Worm (Caenorhabditis elegans): Measurements from ENCODE around the gene F32D8.2.

F32D8.2 gene

ce11 chrV:10897172-10897571, 13.6 kb downstream of the F32D8.2 start (continued):
- peak; percentile 97 for TF ChIP-seq nfya-2 (GFP tag; IDR thresholded peaks at IDR 0.05)
- TF ChIP-seq ceh-100 (GFP tag; IDR thresholded peaks at IDR 0.05): peak; percentile 90
- TF ChIP-seq nhr-90 (tag; optimal IDR thresholded peaks at IDR 0.05): peak; percentile 96
- peak; percentile 94 for TF ChIP-seq ztf-3 (GFP tag; optimal IDR thresholded peaks at IDR 0.05)
- TF ChIP-seq F39B2.1 (GFP tag; IDR thresholded peaks at IDR 0.05): peak; percentile 94
- peak; percentile 94 for TF ChIP-seq zfh-2 (GFP tag; conservative IDR thresholded peaks at IDR 0.05)
- TF ChIP-seq hlh-26 (GFP tag; conservative IDR thresholded peaks at IDR 0.05): no peak
- peak; percentile 91 for TF ChIP-seq Y67H2A.10 (GFP tag; conservative IDR thresholded peaks at IDR 0.05)
- 0 out of 2 replicates have a peak, but pooled peaks have one; percentile 55 for TF ChIP-seq aptf-3 (GFP tag; IDR thresholded peaks at IDR 0.05)
- TF ChIP-seq ccch-3 (GFP tag; optimal IDR thresholded peaks at IDR 0.05): peak; percentile 79
- TF ChIP-seq ztf-26 (tag; optimal IDR thresholded peaks at IDR 0.05): peak; percentile 94
- TF ChIP-seq sptf-2 (GFP tag; optimal IDR thresholded peaks at IDR 0.05): peak; percentile 65
- peak; percentile 95 for TF ChIP-seq ceh-91 (GFP tag; IDR thresholded peaks at IDR 0.05)
- TF ChIP-seq chd-7 (tag; optimal IDR thresholded peaks at IDR 0.05): peak; percentile 97
- no peak for TF ChIP-seq nhr-179 (tag; optimal IDR thresholded peaks at IDR 0.05)
- peak; percentile 91 for TF ChIP-seq ztf-6 (GFP tag; IDR thresholded peaks at IDR 0.05)
- TF ChIP-seq lag-1 (GFP tag; IDR thresholded peaks at IDR 0.05): no peak
- no peak for TF ChIP-seq hlh-12 (tag; optimal IDR thresholded peaks at IDR 0.05)
- peak; percentile 84 for TF ChIP-seq lin-26 (GFP tag; IDR thresholded peaks at IDR 0.05)
- TF ChIP-seq nhr-80 (tag; optimal IDR thresholded peaks at IDR 0.05): peak; percentile 99
- peak; percentile 94 for TF ChIP-seq hmg-1.2 (GFP tag; IDR thresholded peaks at IDR 0.05)
- peak; percentile 78 for TF ChIP-seq xnd-1 (tag; optimal IDR thresholded peaks at IDR 0.05)
- peak; percentile 90 for TF ChIP-seq Y56A3A.18 (GFP tag; IDR thresholded peaks at IDR 0.05)
- peak; percentile 72; the same call in 1 of the 2 replicates for TF ChIP-seq cebp-1 (GFP tag; IDR thresholded peaks at IDR 0.05)
- TF ChIP-seq cebp-1 (tag; optimal IDR thresholded peaks at IDR 0.05): peak; percentile 93
- TF ChIP-seq dpl-1 (GFP tag; optimal IDR thresholded peaks at IDR 0.05): peak; percentile 99
- TF ChIP-seq ztf-28 (GFP tag; IDR thresholded peaks at IDR 0.05): peak; percentile 93
- TF ChIP-seq tlf-1 (GFP tag; optimal IDR thresholded peaks at IDR 0.05): peak; percentile 99
- TF ChIP-seq B0019.2 (GFP tag; conservative IDR thresholded peaks at IDR 0.05): peak; percentile 87
- peak; percentile 73 to 77 for TF ChIP-seq rec-8 (tag; optimal IDR thresholded peaks at IDR 0.05)
- TF ChIP-seq athp-1 (tag; optimal IDR thresholded peaks at IDR 0.05): peak; percentile 99
- TF ChIP-seq aptf-2 (GFP tag; conservative IDR thresholded peaks at IDR 0.05): 0 out of 2 replicates have a peak, but pooled peaks have one; percentile 21
- TF ChIP-seq hmg-20 (GFP tag; IDR thresholded peaks at IDR 0.05): peak; percentile 94
- no peak for TF ChIP-seq tbx-9 (tag; optimal IDR thresholded peaks at IDR 0.05; ENCODE audit: borderline replicate concordance)
- peak; percentile 96 for TF ChIP-seq atf-7 (tag; optimal IDR thresholded peaks at IDR 0.05)
- peak; percentile 98 for TF ChIP-seq lin-40 (tag; optimal IDR thresholded peaks at IDR 0.05)
- peak; percentile 84 for TF ChIP-seq dpff-1 (tag; optimal IDR thresholded peaks at IDR 0.05)
- no peak for TF ChIP-seq F57A8.1 (GFP tag; optimal IDR thresholded peaks at IDR 0.05)
- TF ChIP-seq madf-6 (GFP tag; IDR thresholded peaks at IDR 0.05): peak; percentile 94
- TF ChIP-seq nfyb-1 (GFP tag; IDR thresholded peaks at IDR 0.05): peak; percentile 98
- 0 out of 2 replicates have a peak, but pooled peaks have one; percentile 42 for TF ChIP-seq sea-2 (GFP tag; IDR thresholded peaks at IDR 0.05)
- TF ChIP-seq snpc-1.1 (tag; optimal IDR thresholded peaks at IDR 0.05; ENCODE audit: insufficient read depth): peak; percentile 81
- peak; percentile 95 for TF ChIP-seq bed-1 (GFP tag; IDR thresholded peaks at IDR 0.05)
- peak; percentile 99 for TF ChIP-seq pha-4 (tag; optimal IDR thresholded peaks at IDR 0.05)
- TF ChIP-seq somi-1 (GFP tag; optimal IDR thresholded peaks at IDR 0.05): peak; percentile 95
- TF ChIP-seq mes-4 (tag; optimal IDR thresholded peaks at IDR 0.05): peak; percentile 14
- TF ChIP-seq unc-130 (GFP tag; optimal IDR thresholded peaks at IDR 0.05): peak; percentile 96
- peak; percentile 79 for TF ChIP-seq egl-18 (GFP tag; IDR thresholded peaks at IDR 0.05)
- peak; percentile 98 for TF ChIP-seq ztf-22 (GFP tag; optimal IDR thresholded peaks at IDR 0.05)

Measured in whole organism, young adult.